Fruit fly (Drosophila melanogaster): ENCODE data around the gene Cyp28c1.

The Cyp28c1 gene

dm6 chrX:11854758-11855465, 15.5 kb downstream of the Cyp28c1 start, which contains the start of the genes CG10347 and ATP7 (continued):
- TF ChIP-seq Ets21C (GFP tag; optimal IDR thresholded peaks at IDR 0.05) (peak; percentile 7), svp (GFP tag) (peak; percentile 67), spab (GFP tag; optimal IDR thresholded peaks at IDR 0.05) (no peak), CG8319 (GFP tag; optimal IDR thresholded peaks at IDR 0.05) (no peak), achi (GFP tag; optimal IDR thresholded peaks at IDR 0.05) (peak; percentile 29), Hr38 (GFP tag; optimal IDR thresholded peaks at IDR 0.05) (no peak), Hr39 (GFP tag; optimal IDR thresholded peaks at IDR 0.05) (peak; percentile 8), Eip78C (GFP tag) (peak; percentile 58), dsx (GFP tag; optimal IDR thresholded peaks at IDR 0.05; ENCODE audit: poor library complexity, severe bottlenecking) (no peak)

- TF ChIP-seq fd59A (GFP tag; optimal IDR thresholded peaks at IDR 0.05) (no peak), svp (GFP tag) (peak; percentile 76), dac (GFP tag; optimal IDR thresholded peaks at IDR 0.05) (no peak)
These were observed 16.5 kb downstream of the Cyp28c1 start for dm6 chrX:11855950-11856349.

dm6 chrX:11856867-11857266, 17.5 kb downstream of the Cyp28c1 start:
- no peak for TF ChIP-seq CG6163 (GFP tag; IDR thresholded peaks at IDR 0.05)
- 0 out of 3 replicates have a peak, but pooled peaks have one; percentile 17 for TF ChIP-seq eg (GFP tag; IDR thresholded peaks at IDR 0.05)
- no peak for TF ChIP-seq spab (GFP tag; optimal IDR thresholded peaks at IDR 0.05)
- no peak for TF ChIP-seq fd85E (GFP tag; optimal IDR thresholded peaks at IDR 0.05)
- no peak for TF ChIP-seq CG11294 (GFP tag; IDR thresholded peaks at IDR 0.05)
- peak; percentile 20 for TF ChIP-seq CG10669 (GFP tag; optimal IDR thresholded peaks at IDR 0.05)
- no peak for TF ChIP-seq Hr39 (GFP tag; optimal IDR thresholded peaks at IDR 0.05)
- TF ChIP-seq Eip78C (GFP tag): peak; percentile 68
- no peak for TF ChIP-seq net (GFP tag; optimal IDR thresholded peaks at IDR 0.05)
- TF ChIP-seq CG9139 (GFP tag; optimal IDR thresholded peaks at IDR 0.05): no peak
- no peak for TF ChIP-seq Met (GFP tag; optimal IDR thresholded peaks at IDR 0.05)
- TF ChIP-seq Gug (GFP tag; IDR thresholded peaks at IDR 0.05): no peak
- TF ChIP-seq Eip93F (GFP tag; optimal IDR thresholded peaks at IDR 0.05): no peak
- TF ChIP-seq lz (GFP tag; optimal IDR thresholded peaks at IDR 0.05): no peak
- no peak for TF ChIP-seq CG6276 (GFP tag; optimal IDR thresholded peaks at IDR 0.05)
- no peak for TF ChIP-seq Hr4 (GFP tag; optimal IDR thresholded peaks at IDR 0.05)
- no peak for TF ChIP-seq dsx (GFP tag; optimal IDR thresholded peaks at IDR 0.05; ENCODE audit: poor library complexity, severe bottlenecking)
- peak; percentile 70 for TF ChIP-seq svp (GFP tag)
- TF ChIP-seq CG3919 (GFP tag; optimal IDR thresholded peaks at IDR 0.05): no peak
- no peak for TF ChIP-seq cyc (GFP tag; optimal IDR thresholded peaks at IDR 0.05)
- TF ChIP-seq CG11902 (GFP tag; optimal IDR thresholded peaks at IDR 0.05): no peak
- no peak for TF ChIP-seq esn (GFP tag; optimal IDR thresholded peaks at IDR 0.05)
- TF ChIP-seq CG11762 (GFP tag; optimal IDR thresholded peaks at IDR 0.05; ENCODE audit: insufficient read depth): no peak
- TF ChIP-seq CG8319 (GFP tag; optimal IDR thresholded peaks at IDR 0.05): no peak
- no peak for TF ChIP-seq CG3032 (tag; optimal IDR thresholded peaks at IDR 0.05)
- no peak for TF ChIP-seq salr (GFP tag; optimal IDR thresholded peaks at IDR 0.05)
- TF ChIP-seq CG10631 (GFP tag; optimal IDR thresholded peaks at IDR 0.05): no peak
- TF ChIP-seq CG6808 (GFP tag; optimal IDR thresholded peaks at IDR 0.05): no peak
- no peak for TF ChIP-seq pdm3 (GFP tag; optimal IDR thresholded peaks at IDR 0.05)
- no peak for TF ChIP-seq ss (GFP tag; optimal IDR thresholded peaks at IDR 0.05)
- TF ChIP-seq CG6792 (GFP tag; optimal IDR thresholded peaks at IDR 0.05): no peak
- TF ChIP-seq Sox102F (GFP tag; optimal IDR thresholded peaks at IDR 0.05): no peak
- TF ChIP-seq OdsH (GFP tag; optimal IDR thresholded peaks at IDR 0.05): no peak
- no peak for TF ChIP-seq CG7368 (GFP tag; optimal IDR thresholded peaks at IDR 0.05)
- TF ChIP-seq Blimp-1 (GFP tag; optimal IDR thresholded peaks at IDR 0.05): no peak
- TF ChIP-seq Eip75B (GFP tag; optimal IDR thresholded peaks at IDR 0.05): no peak
- TF ChIP-seq vri (GFP tag; optimal IDR thresholded peaks at IDR 0.05): no peak
- TF ChIP-seq CG1621 (tag; optimal IDR thresholded peaks at IDR 0.05): no peak
- TF ChIP-seq achi (GFP tag; optimal IDR thresholded peaks at IDR 0.05): no peak
- TF ChIP-seq Lpt (GFP tag; optimal IDR thresholded peaks at IDR 0.05): no peak
- TF ChIP-seq CG15336 (GFP tag; IDR thresholded peaks at IDR 0.05): peak; percentile 40; the same call in 1 of the 2 replicates
- peak; percentile 17 for TF ChIP-seq CG32006 (GFP tag; optimal IDR thresholded peaks at IDR 0.05)
